Worm (Caenorhabditis elegans) whole organism, L3 larva: ENCODE data around the gene T16G12.1.

Source experiments
- R02D3.7 ChIP-seq: fragments of 150-350 bp; optimal IDR thresholded peaks from 2 replicates; lab custom pipeline; 2014; ENCODE audit warnings: missing biosample characterization, missing genetic modification characterization
- ZK546.5 ChIP-seq: sonication (generic microtip); optimal IDR thresholded peaks from 2 replicates; lab custom pipeline; 2017; ENCODE audit warnings: missing biosample characterization, missing genetic modification characterization
- ama-1 ChIP-seq: fragments of 150-350 bp; optimal IDR thresholded peaks from 2 replicates; lab custom pipeline; 2018
- ceh-16 ChIP-seq: sonication (generic microtip); optimal IDR thresholded peaks from 2 replicates; lab custom pipeline; 2017; ENCODE audit warnings: missing biosample characterization, missing genetic modification characterization
- ceh-28 ChIP-seq: fragments of 150-350 bp; optimal IDR thresholded peaks from 2 replicates; lab custom pipeline; 2014; ENCODE audit warnings: missing biosample characterization, missing genetic modification reagents, missing genetic modification characterization
- ceh-82 ChIP-seq: fragments of 150-350 bp; optimal IDR thresholded peaks from 2 replicates; lab custom pipeline; 2014; ENCODE audit warnings: missing biosample characterization, missing genetic modification characterization
- ceh-9 ChIP-seq: sonication (generic microtip); optimal IDR thresholded peaks from 2 replicates; lab custom pipeline; 2018; ENCODE audit warnings: missing biosample characterization, missing genetic modification characterization
- egl-27 ChIP-seq: sonication (generic microtip); optimal IDR thresholded peaks from 4 replicates; lab custom pipeline; 2017; ENCODE audit warnings: missing biosample characterization, missing genetic modification reagents, missing genetic modification characterization
- egl-5 ChIP-seq: fragments of 150-350 bp; optimal IDR thresholded peaks from 2 replicates; lab custom pipeline; 2017; ENCODE audit warnings: missing biosample characterization, missing genetic modification reagents, missing genetic modification characterization, inconsistent platforms
- elt-1 ChIP-seq: fragments of 150-350 bp; optimal IDR thresholded peaks from 2 replicates; lab custom pipeline; 2014; ENCODE audit warnings: missing biosample characterization, missing genetic modification characterization
- elt-2 ChIP-seq: sonication (generic microtip); optimal IDR thresholded peaks from 2 replicates; lab custom pipeline; 2016; ENCODE audit warnings: missing genetic modification reagents, mild to moderate bottlenecking, missing genetic modification characterization, missing compliant biosample characterization
- elt-3 ChIP-seq, 3 experiments: fragments of 150-350 bp in 1 of 3; sonication (generic microtip) in 2 of 3; optimal IDR thresholded peaks; 2 replicates in 2 of 3; 4 replicates in 1 of 3; lab custom pipeline; 2014 to 2017; ENCODE audit warnings: missing biosample characterization in 3 of 3, missing genetic modification characterization in 3 of 3
- fos-1 ChIP-seq: fragments of 150-350 bp; optimal IDR thresholded peaks from 2 replicates; lab custom pipeline; 2014; ENCODE audit warnings: missing biosample characterization, missing genetic modification characterization
- jun-1 ChIP-seq: fragments of 150-350 bp; optimal IDR thresholded peaks from 2 replicates; lab custom pipeline; 2014; ENCODE audit warnings: missing biosample characterization, missing genetic modification reagents, missing genetic modification characterization
- lin-15B ChIP-seq: fragments of 150-350 bp; optimal IDR thresholded peaks from 2 replicates; lab custom pipeline; 2014; ENCODE audit warnings: missing biosample characterization, missing genetic modification characterization
- lin-39 ChIP-seq: fragments of 150-350 bp; optimal IDR thresholded peaks from 2 replicates; lab custom pipeline; 2018; ENCODE audit warnings: missing biosample characterization, missing genetic modification reagents, missing genetic modification characterization
- lsy-12 ChIP-seq: sonication (generic microtip); optimal IDR thresholded peaks from 2 replicates; lab custom pipeline; 2016; ENCODE audit warnings: mild to moderate bottlenecking, missing genetic modification characterization, missing compliant biosample characterization
- mdl-1 ChIP-seq: fragments of 150-350 bp; optimal IDR thresholded peaks from 2 replicates; lab custom pipeline; 2014; ENCODE audit warnings: missing biosample characterization, missing genetic modification characterization
- mml-1 ChIP-seq: fragments of 150-350 bp; sonication (generic microtip); optimal IDR thresholded peaks from 3 replicates; lab custom pipeline; 2014; ENCODE audit warnings: missing biosample characterization, missing genetic modification characterization
- nhr-12 ChIP-seq: fragments of 150-350 bp; optimal IDR thresholded peaks from 2 replicates; lab custom pipeline; 2014; ENCODE audit warnings: missing biosample characterization, missing genetic modification characterization
- nhr-23 ChIP-seq: fragments of 150-350 bp; optimal IDR thresholded peaks from 2 replicates; lab custom pipeline; 2014; ENCODE audit warnings: missing biosample characterization, missing genetic modification reagents, missing genetic modification characterization
- nhr-25 ChIP-seq: sonication (generic microtip); optimal IDR thresholded peaks from 2 replicates; lab custom pipeline; 2017; ENCODE audit warnings: missing biosample characterization, missing genetic modification characterization
- nhr-28 ChIP-seq: fragments of 150-350 bp; optimal IDR thresholded peaks from 2 replicates; lab custom pipeline; 2014; ENCODE audit warnings: missing biosample characterization, missing genetic modification characterization
- nhr-76 ChIP-seq: fragments of 150-350 bp; sonication (generic microtip); optimal IDR thresholded peaks from 5 replicates; lab custom pipeline; 2014; ENCODE audit warnings: missing biosample characterization, missing genetic modification characterization
- nhr-77 ChIP-seq: fragments of 150-350 bp; optimal IDR thresholded peaks from 2 replicates; lab custom pipeline; 2014; ENCODE audit warnings: missing biosample characterization, missing genetic modification characterization
- pha-4 ChIP-seq: fragments of 150-350 bp; optimal IDR thresholded peaks from 2 replicates; lab custom pipeline; 2014; ENCODE audit warnings: missing biosample characterization, missing genetic modification reagents, missing genetic modification characterization
- pqm-1 ChIP-seq: fragments of 150-350 bp; optimal IDR thresholded peaks from 2 replicates; lab custom pipeline; 2017; ENCODE audit warnings: missing biosample characterization, missing genetic modification characterization, inconsistent platforms
- sea-2 ChIP-seq: fragments of 150-350 bp; sonication (generic microtip); optimal IDR thresholded peaks from 4 replicates; lab custom pipeline; 2014; ENCODE audit warnings: missing biosample characterization, missing genetic modification reagents, missing genetic modification characterization
- skn-1 ChIP-seq: fragments of 150-350 bp; optimal IDR thresholded peaks from 2 replicates; lab custom pipeline; 2014; ENCODE audit warnings: missing biosample characterization, missing genetic modification characterization
- snpc-4 ChIP-seq: fragments of 150-350 bp; optimal IDR thresholded peaks from 2 replicates; lab custom pipeline; 2014; ENCODE audit warnings: missing biosample characterization, missing genetic modification characterization
- tbx-2 ChIP-seq: sonication (generic microtip); optimal IDR thresholded peaks from 2 replicates; lab custom pipeline; 2016; ENCODE audit warnings: mild to moderate bottlenecking, missing genetic modification characterization, missing compliant biosample characterization
- unc-62 ChIP-seq: fragments of 150-350 bp; sonication (generic microtip); optimal IDR thresholded peaks from 4 replicates; lab custom pipeline; 2014; ENCODE audit warnings: missing biosample characterization, missing genetic modification reagents, missing genetic modification characterization
- ztf-11 ChIP-seq: fragments of 150-350 bp; optimal IDR thresholded peaks from 2 replicates; lab custom pipeline; 2014; ENCODE audit warnings: missing biosample characterization, missing genetic modification characterization
- ztf-4 ChIP-seq: fragments of 150-350 bp; optimal IDR thresholded peaks from 2 replicates; lab custom pipeline; 2014; ENCODE audit warnings: missing biosample characterization, missing genetic modification characterization

Gene T16G12.1

ce11 chrIII:10064140-10064539, 14.5 kb upstream of the T16G12.1 start, which contains the start of gene ekl-6 (continued):
- TF ChIP-seq ceh-16 (no peak), ama-1 (no peak), fos-1 (tag; lab: Kevin White, UChicago) (no peak), ceh-9 (tag; lab: Kevin White, UChicago) (no peak), egl-5 (tag; lab: Kevin White, UChicago) (no peak), ztf-4 (tag; lab: Kevin White, UChicago) (no peak), mdl-1 (tag; lab: Kevin White, UChicago) (no peak), jun-1 (tag; lab: Kevin White, UChicago) (no peak), elt-1 (tag; lab: Kevin White, UChicago) (no peak), elt-2 (no peak), sea-2 (no peak), lsy-12 (peak; percentile 22), nhr-25 (tag; lab: Kevin White, UChicago) (no peak), pqm-1 (tag; lab: Kevin White, UChicago) (no peak)

- TF ChIP-seq lin-39 (tag; lab: Kevin White, UChicago) (no peak), nhr-25 (tag; lab: Kevin White, UChicago) (no peak), ceh-9 (tag; lab: Kevin White, UChicago) (no peak), snpc-4 (tag; lab: Kevin White, UChicago) (no peak), ceh-82 (tag; lab: Kevin White, UChicago) (no peak), nhr-76 (tag; lab: Kevin White, UChicago) (no peak), nhr-28 (tag; lab: Kevin White, UChicago) (no peak), lin-15B (tag; lab: Kevin White, UChicago) (no peak)
Observed at ce11 chrIII:10060573-10060972, 10.9 kb upstream of the T16G12.1 start, which contains the start of gene T16G12.13. Gene T16G12.13, plus strand, starts transcription at chrIII:10060865.

DNA sequence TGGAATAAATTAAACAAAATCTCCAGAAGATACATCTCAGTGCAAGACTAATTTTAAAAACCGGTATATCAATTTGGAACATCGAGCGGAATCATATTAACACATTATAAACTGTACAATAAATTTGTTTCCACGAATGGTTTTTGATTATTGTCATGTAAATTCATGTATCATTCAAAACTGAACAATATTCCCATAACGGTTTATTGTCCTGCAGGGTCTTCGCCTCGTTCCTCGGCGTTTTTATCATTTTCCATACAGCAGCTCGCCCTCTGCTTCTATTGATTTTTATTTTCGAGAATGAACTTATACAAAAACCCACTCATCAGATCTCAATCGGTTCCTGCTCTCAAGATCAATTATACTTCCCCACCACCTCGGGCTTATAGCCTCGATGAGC, 9.3 kb upstream of the T16G12.1 start, which contains the start of gene T16G12.8:
Gene T16G12.8, plus strand, starts transcription at position 301 of the 400 bp plus-strand sequence.
- TF ChIP-seq R02D3.7 (no peak), ama-1 (no peak), nhr-28 (tag; lab: Kevin White, UChicago) (no peak), nhr-77 (no peak), snpc-4 (tag; lab: Kevin White, UChicago) (no peak), skn-1 (no peak), tbx-2 (tag; lab: Kevin White, UChicago) (no peak), fos-1 (tag; lab: Kevin White, UChicago) (no peak), mml-1 (tag; lab: Kevin White, UChicago) (no peak), elt-3 (tag; optimal IDR thresholded peaks at IDR 0.05; lab: Kevin White, UChicago) (no peak)
- TF ChIP-seq, all 47 proteins: peak for 0

- no peak for TF ChIP-seq pha-4 (tag; lab: Kevin White, UChicago)
- TF ChIP-seq elt-2, result no peak
- TF ChIP-seq lsy-12, result no peak
- TF ChIP-seq egl-27 (tag; lab: Kevin White, UChicago), result no peak
- TF ChIP-seq ceh-28 (tag; lab: Kevin White, UChicago), result no peak
- TF ChIP-seq sea-2, result no peak
- no peak for TF ChIP-seq unc-62
- no peak for TF ChIP-seq jun-1 (tag; lab: Kevin White, UChicago)
- TF ChIP-seq ceh-82 (tag; lab: Kevin White, UChicago), result no peak
- no peak for TF ChIP-seq nhr-23 (tag; lab: Kevin White, UChicago)
- TF ChIP-seq pqm-1 (tag; lab: Kevin White, UChicago), result no peak
- TF ChIP-seq ceh-16, result no peak
- TF ChIP-seq ztf-11 (tag; lab: Kevin White, UChicago), result no peak
- TF ChIP-seq ZK546.5 (tag; lab: Kevin White, UChicago), result no peak
- no peak for TF ChIP-seq elt-3 (tag; optimal IDR thresholded peaks at IDR 0.05; lab: Kevin White, UChicago)
- no peak for TF ChIP-seq elt-1 (tag; lab: Kevin White, UChicago)
- no peak for TF ChIP-seq fos-1 (tag; lab: Kevin White, UChicago)
- TF ChIP-seq nhr-12, result no peak
- TF ChIP-seq lin-39 (tag; lab: Kevin White, UChicago), result no peak
Observed at ce11 chrIII:10057518-10057917, 7.9 kb upstream of the T16G12.1 start, which contains the start of gene T16G12.4. Gene T16G12.4, plus strand, starts transcription at chrIII:10057818.

- TF ChIP-seq R02D3.7, result no peak
Observed at ce11 chrIII:10056033-10056432, 6.4 kb upstream of the T16G12.1 start, which contains the start of gene T16G12.10. Gene T16G12.10, minus strand, starts transcription at chrIII:10056133.
